Fruit fly (Drosophila melanogaster): Measurements from ENCODE around the gene SWIP.

Gene SWIP

DNA sequence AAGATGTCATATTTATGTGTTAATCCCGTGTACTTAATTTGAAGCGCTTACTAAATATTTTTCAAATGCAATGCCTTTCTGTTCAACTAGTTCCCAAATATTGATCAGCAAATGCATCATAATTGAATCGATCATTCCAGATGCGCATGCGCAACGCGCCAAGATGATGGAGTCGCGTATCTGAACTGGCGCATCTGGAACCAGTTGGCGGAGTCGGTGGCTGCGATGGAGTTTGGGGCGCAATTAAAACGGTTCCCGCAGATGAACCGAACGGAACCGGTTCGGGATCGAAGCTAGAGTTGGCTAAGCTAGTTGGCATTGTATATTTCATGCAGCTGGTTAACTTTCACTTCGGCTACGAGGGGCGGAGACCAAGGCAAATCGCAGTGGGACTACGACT lies 12.0 kb downstream of the SWIP start, which contains the start of gene CalpC (continued):
- TF ChIP-seq CG13287 (GFP tag; IDR thresholded peaks at IDR 0.05; ENCODE audit: partially characterized antibody) (0 out of 2 replicates have a peak, but pooled peaks have one; percentile 15), BEAF-32 (GFP tag; optimal IDR thresholded peaks at IDR 0.05) (peak; percentile 31), CG12769 (tag; optimal IDR thresholded peaks at IDR 0.05) (peak; percentile 46), btn (GFP tag; optimal IDR thresholded peaks at IDR 0.05) (no peak), CG15514 (GFP tag; optimal IDR thresholded peaks at IDR 0.05) (peak; percentile 98), knrl (GFP tag; IDR thresholded peaks at IDR 0.05; ENCODE audit: partially characterized antibody) (0 out of 3 replicates have a peak, but pooled peaks have one; percentile 21), Sry-δ (GFP tag; optimal IDR thresholded peaks at IDR 0.05) (peak; percentile 17), Dll (GFP tag; IDR thresholded peaks at IDR 0.05; ENCODE audit: partially characterized antibody) (peak; percentile 34; the same call in 1 of the 4 replicates), HLH3B (GFP tag; IDR thresholded peaks at IDR 0.05) (no peak), CG2116 (GFP tag; optimal IDR thresholded peaks at IDR 0.05) (peak; percentile 3), vvl (GFP tag; IDR thresholded peaks at IDR 0.05) (0 out of 2 replicates have a peak, but pooled peaks have one; percentile 15), onecut (GFP tag; IDR thresholded peaks at IDR 0.05) (no peak), stwl (tag; optimal IDR thresholded peaks at IDR 0.05) (peak; percentile 15), Opbp (GFP tag; IDR thresholded peaks at IDR 0.05; ENCODE audit: partially characterized antibody) (peak; percentile 56; the same call in 1 of the 3 replicates), MESR4 (GFP tag; optimal IDR thresholded peaks at IDR 0.05) (peak; percentile 33), CG11456 (GFP tag; IDR thresholded peaks at IDR 0.05) (no peak), CG4282 (GFP tag; optimal IDR thresholded peaks at IDR 0.05) (no peak), CG11560 (tag; IDR thresholded peaks at IDR 0.05) (no peak), CG30020 (tag; optimal IDR thresholded peaks at IDR 0.05) (peak; percentile 9), phol (tag; optimal IDR thresholded peaks at IDR 0.05) (peak; percentile 29)

DNA sequence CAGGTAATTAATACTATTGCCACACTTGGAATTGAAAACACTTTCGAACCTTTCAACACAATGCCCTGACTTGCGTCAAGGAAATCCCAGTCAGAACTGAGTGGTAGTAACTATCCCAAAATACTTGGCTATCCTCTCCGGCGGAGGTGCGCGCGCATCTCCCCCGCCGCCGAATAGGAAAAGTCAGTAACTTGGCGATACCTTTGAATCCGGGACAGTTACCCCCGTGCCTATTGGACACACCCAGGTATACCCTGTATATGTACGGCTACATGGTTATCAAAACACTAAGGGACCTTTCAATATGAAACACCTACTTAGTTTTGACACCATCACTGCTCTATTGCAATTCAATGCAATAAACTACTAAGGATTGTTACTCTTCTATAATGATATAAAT lies 17.1 kb downstream of the SWIP start, which contains the start of gene CG9919:
CG9919 (minus strand) TSS at position 101 of the 400 bp plus-strand sequence.
- peak; percentile 23 for TF ChIP-seq nerfin-1 (tag; optimal IDR thresholded peaks at IDR 0.05)
- no peak for TF ChIP-seq Taf1 (GFP tag; IDR thresholded peaks at IDR 0.05)
- no peak for TF ChIP-seq Fer1 (GFP tag; optimal IDR thresholded peaks at IDR 0.05)
- no peak for TF ChIP-seq dimm (GFP tag; IDR thresholded peaks at IDR 0.05)
- no peak for TF ChIP-seq jing (GFP tag; optimal IDR thresholded peaks at IDR 0.05)
- TF ChIP-seq row (GFP tag; IDR thresholded peaks at IDR 0.05) = peak; percentile 33; the same call in 1 of the 3 replicates
- TF ChIP-seq CG15514 (GFP tag; optimal IDR thresholded peaks at IDR 0.05) = peak; percentile 16
- peak; percentile 35 for TF ChIP-seq Elba2 (GFP tag; optimal IDR thresholded peaks at IDR 0.05)
- no peak for TF ChIP-seq CHES-1-like (GFP tag; optimal IDR thresholded peaks at IDR 0.05)
- peak; percentile 89 for TF ChIP-seq CG10431 (GFP tag; optimal IDR thresholded peaks at IDR 0.05)
- TF ChIP-seq ewg (GFP tag; optimal IDR thresholded peaks at IDR 0.05) = peak; percentile 82
- peak; percentile 3 for TF ChIP-seq pzg (GFP tag; optimal IDR thresholded peaks at IDR 0.05)

DNA sequence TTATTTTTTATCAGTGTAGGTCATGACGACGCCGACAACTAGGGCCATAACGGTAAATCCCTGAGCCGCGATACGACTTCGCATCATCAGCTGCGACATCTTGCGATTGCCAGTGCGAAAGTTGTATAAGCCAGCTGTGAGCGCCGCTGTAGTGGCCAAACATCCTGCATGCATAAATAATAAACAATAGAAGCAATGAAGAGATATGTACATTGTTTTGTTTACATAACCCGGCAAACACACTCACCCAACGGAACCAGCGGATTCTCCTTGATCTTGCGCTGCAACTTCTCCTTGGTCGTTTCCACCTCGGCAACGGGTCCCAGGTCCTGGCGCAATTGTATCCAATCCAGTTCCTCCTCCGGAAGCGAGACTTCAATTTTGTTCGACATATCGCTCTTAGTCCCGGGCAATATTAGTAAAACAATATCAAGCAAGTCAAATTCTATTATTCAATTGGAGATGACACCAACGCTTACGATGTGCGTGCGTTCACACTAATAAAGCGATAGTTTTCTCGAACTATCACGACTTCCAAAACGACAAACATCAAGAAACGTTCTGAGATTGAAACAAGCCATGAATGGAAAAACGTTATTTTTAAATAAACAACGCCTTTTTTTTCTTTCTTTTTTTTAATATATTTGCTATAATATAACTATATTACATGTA lies 18.2 kb downstream of the SWIP start:
- no peak for TF ChIP-seq Neu2 (GFP tag; optimal IDR thresholded peaks at IDR 0.05; ENCODE audit: borderline replicate concordance)
- no peak for TF ChIP-seq CG1529 (GFP tag; optimal IDR thresholded peaks at IDR 0.05)
- no peak for TF ChIP-seq ems (GFP tag; optimal IDR thresholded peaks at IDR 0.05)
- TF ChIP-seq CG8944 (GFP tag; optimal IDR thresholded peaks at IDR 0.05) = no peak
- TF ChIP-seq YL-1 (GFP tag; optimal IDR thresholded peaks at IDR 0.05) = peak; percentile 9
- peak; percentile 28 for TF ChIP-seq CoRest (tag; optimal IDR thresholded peaks at IDR 0.05)
- peak; percentile 78 for TF ChIP-seq CG34224 (GFP tag; IDR thresholded peaks at IDR 0.05; ENCODE audit: partially characterized antibody)
- no peak for TF ChIP-seq CG11247 (GFP tag; IDR thresholded peaks at IDR 0.05)
- no peak for TF ChIP-seq CG9876 (GFP tag; optimal IDR thresholded peaks at IDR 0.05)
- no peak for TF ChIP-seq Gug (GFP tag; IDR thresholded peaks at IDR 0.05)
- TF ChIP-seq CG18262 (tag; optimal IDR thresholded peaks at IDR 0.05) = no peak
- no peak for TF ChIP-seq CG11085 (GFP tag; IDR thresholded peaks at IDR 0.05)
- TF ChIP-seq twi (tag; optimal IDR thresholded peaks at IDR 0.05) = no peak
- peak; percentile 69 for TF ChIP-seq CG9932 (GFP tag; IDR thresholded peaks at IDR 0.05)
- TF ChIP-seq CG31441 (GFP tag; IDR thresholded peaks at IDR 0.05) = no peak
- 0 out of 3 replicates have a peak, but pooled peaks have one; percentile 19 for TF ChIP-seq Dbx (GFP tag; IDR thresholded peaks at IDR 0.05)
- no peak for TF ChIP-seq CG10979 (tag; optimal IDR thresholded peaks at IDR 0.05)
